Worm (Caenorhabditis elegans) whole organism, young adult: ENCODE measurements around the gene Y55F3BL.6.

Experiments
- B0019.2 ChIP-seq: fragments of 200-800 bp; sonication (Bioruptor generic); conservative IDR thresholded peaks from 2 replicates; pipeline ENCODE4 v1.3.6; 2022; ENCODE audit warnings: missing genetic modification reagents, missing genetic modification characterization, missing compliant biosample characterization
- C06A6.2 ChIP-seq: fragments of 200-800 bp; sonication (Bioruptor generic); conservative IDR thresholded peaks from 2 replicates; pipeline ENCODE4 v1.3.6; 2022; ENCODE audit warnings: missing genetic modification characterization, missing compliant biosample characterization
- Y56A3A.18 ChIP-seq: fragments of 200-800 bp; sonication (Bioruptor generic); IDR thresholded peaks from 2 replicates; pipeline ENCODE4 v1.3.6; 2022; ENCODE audit warnings: missing genetic modification reagents, missing genetic modification characterization, missing compliant biosample characterization
- ceh-91 ChIP-seq: fragments of 200-800 bp; sonication (Bioruptor generic); IDR thresholded peaks from 2 replicates; pipeline ENCODE4 v1.3.6; 2022; ENCODE audit warnings: missing genetic modification reagents, missing genetic modification characterization, missing compliant biosample characterization
- efl-1 ChIP-seq: fragments of 150-350 bp; optimal IDR thresholded peaks from 2 replicates; lab custom pipeline; 2014; ENCODE audit warnings: missing biosample characterization, missing genetic modification reagents, missing genetic modification characterization
- nfya-2 ChIP-seq: fragments of 200-800 bp; sonication (Bioruptor generic); IDR thresholded peaks from 2 replicates; pipeline ENCODE4 v1.3.6; 2022; ENCODE audit warnings: missing genetic modification reagents, missing genetic modification characterization, missing compliant biosample characterization
- unc-130 ChIP-seq: sonication (generic microtip); optimal IDR thresholded peaks from 2 replicates; lab custom pipeline; 2016; ENCODE audit warnings: missing genetic modification reagents, missing genetic modification characterization, missing compliant biosample characterization
- unc-62 ChIP-seq: fragments of 150-350 bp; optimal IDR thresholded peaks from 2 replicates; lab custom pipeline; 2014; ENCODE audit warnings: missing biosample characterization, missing genetic modification reagents, missing genetic modification characterization
- zfh-2 ChIP-seq: fragments of 200-800 bp; sonication (Bioruptor generic); conservative IDR thresholded peaks from 2 replicates; pipeline ENCODE4 v1.3.6; 2022; ENCODE audit warnings: missing genetic modification reagents, missing genetic modification characterization, missing compliant biosample characterization

ce11 chrIV:773580-773979, 33.3 kb downstream of the Y55F3BL.6 start:
- TF ChIP-seq C06A6.2 (GFP tag; lab: Robert Waterston, UW) (no peak), zfh-2 (GFP tag; lab: Robert Waterston, UW) (no peak), Y56A3A.18 (GFP tag; lab: Robert Waterston, UW) (no peak), B0019.2 (GFP tag; lab: Robert Waterston, UW) (no peak), efl-1 (GFP tag; lab: Kevin White, UChicago) (no peak), nfya-2 (no peak), ceh-91 (GFP tag; lab: Robert Waterston, UW) (no peak), unc-130 (GFP tag; lab: Kevin White, UChicago) (no peak), unc-62 (no peak)
